Worm (Caenorhabditis elegans) whole organism, mixed stage, embryonic: Measurements from ENCODE around the gene F49C5.9.
A peak's percentile ranks its signal among the peaks of the same experiment; 100 is the strongest.

Experiments
- M03D4.4 ChIP-seq: sonication (generic microtip); optimal IDR thresholded peaks from 2 replicates; lab custom pipeline; 2017; ENCODE audit warnings: mild to moderate bottlenecking, missing genetic modification characterization, missing compliant biosample characterization
- ces-1 ChIP-seq: fragments of 150-350 bp; optimal IDR thresholded peaks from 2 replicates; lab custom pipeline; 2014; ENCODE audit warnings: missing biosample characterization, missing genetic modification reagents, missing genetic modification characterization
- elt-1 ChIP-seq: sonication (generic microtip); optimal IDR thresholded peaks from 2 replicates; lab custom pipeline; 2017; ENCODE audit warnings: missing genetic modification characterization, mild to moderate bottlenecking, missing compliant biosample characterization, antibody characterized with exemption, moderate library complexity, borderline replicate concordance; ENCODE audit not compliant: insufficient read depth
- elt-3 ChIP-seq: fragments of 150-350 bp; optimal IDR thresholded peaks from 2 replicates; lab custom pipeline; 2014; ENCODE audit warnings: missing biosample characterization, missing genetic modification characterization
- hlh-1 ChIP-seq: fragments of 150-350 bp; optimal IDR thresholded peaks from 2 replicates; lab custom pipeline; 2014; ENCODE audit warnings: missing biosample characterization, missing genetic modification reagents, missing genetic modification characterization
- lin-13 ChIP-seq: fragments of 150-350 bp; optimal IDR thresholded peaks from 2 replicates; lab custom pipeline; 2014; ENCODE audit warnings: missing biosample characterization, missing genetic modification characterization
- nhr-12 ChIP-seq: fragments of 150-350 bp; optimal IDR thresholded peaks from 2 replicates; lab custom pipeline; 2014; ENCODE audit warnings: missing biosample characterization, missing genetic modification characterization
- nhr-237 ChIP-seq: fragments of 150-350 bp; optimal IDR thresholded peaks from 2 replicates; lab custom pipeline; 2014; ENCODE audit warnings: missing biosample characterization, missing genetic modification characterization
- nhr-28 ChIP-seq: fragments of 150-350 bp; optimal IDR thresholded peaks from 2 replicates; lab custom pipeline; 2014; ENCODE audit warnings: missing biosample characterization, missing genetic modification characterization
- snpc-4 ChIP-seq: fragments of 150-350 bp; optimal IDR thresholded peaks from 2 replicates; lab custom pipeline; 2014; ENCODE audit warnings: missing biosample characterization, missing genetic modification characterization
- sptf-1 ChIP-seq: sonication (generic microtip); optimal IDR thresholded peaks from 2 replicates; lab custom pipeline; 2017; ENCODE audit warnings: mild to moderate bottlenecking, missing genetic modification characterization, moderate library complexity, missing compliant biosample characterization
- unc-39 ChIP-seq: fragments of 150-350 bp; optimal IDR thresholded peaks from 2 replicates; lab custom pipeline; 2014; ENCODE audit warnings: missing biosample characterization, missing genetic modification characterization
- unc-62 ChIP-seq: fragments of 150-350 bp; optimal IDR thresholded peaks from 2 replicates; lab custom pipeline; 2014; ENCODE audit warnings: missing biosample characterization, missing genetic modification reagents, missing genetic modification characterization
- ztf-11 ChIP-seq: fragments of 150-350 bp; optimal IDR thresholded peaks from 2 replicates; lab custom pipeline; 2014; ENCODE audit warnings: missing biosample characterization, missing genetic modification characterization

ce11 chrII:12494556-12495131 lies 49.8 kb downstream of the F49C5.9 start, which contains the start of gene col-85:
- TF ChIP-seq ces-1 (GFP tag; lab: Kevin White, UChicago): peak; percentile 47
- TF ChIP-seq unc-62 (GFP tag; lab: Kevin White, UChicago): peak; percentile 23
- no peak for TF ChIP-seq hlh-1 (tag; lab: Kevin White, UChicago)
- peak; percentile 4 for TF ChIP-seq elt-3 (tag; lab: Kevin White, UChicago)
- peak; percentile 72 for TF ChIP-seq nhr-28
- TF ChIP-seq sptf-1 (tag; lab: Kevin White, UChicago): peak; percentile 97
- peak; percentile 10 for TF ChIP-seq elt-1 (tag; lab: Kevin White, UChicago)
- no peak for TF ChIP-seq snpc-4 (tag; lab: Kevin White, UChicago)
- peak; percentile 15 for TF ChIP-seq lin-13 (tag; lab: Kevin White, UChicago)
- TF ChIP-seq M03D4.4 (tag; lab: Kevin White, UChicago): peak; percentile 95
- TF ChIP-seq ztf-11 (tag; lab: Kevin White, UChicago): peak; percentile 40
- TF ChIP-seq nhr-237 (tag; lab: Kevin White, UChicago): peak; percentile 45
- peak; percentile 38 for TF ChIP-seq nhr-12 (tag; lab: Kevin White, UChicago)
- peak; percentile 50 for TF ChIP-seq unc-39 (tag; lab: Kevin White, UChicago)
